Fruit fly (Drosophila melanogaster) S2 (cell line): ENCODE measurements around the gene TrpA1.

Experiments
- CG8478 ChIP-seq: fragments of >200 bp; optimal IDR thresholded peaks from 2 replicates; lab custom pipeline; 2018
- CTCF ChIP-seq, 2 experiments: fragments of >200 bp; optimal IDR thresholded peaks; 2 replicates each; lab custom pipeline; 2018

DNA sequence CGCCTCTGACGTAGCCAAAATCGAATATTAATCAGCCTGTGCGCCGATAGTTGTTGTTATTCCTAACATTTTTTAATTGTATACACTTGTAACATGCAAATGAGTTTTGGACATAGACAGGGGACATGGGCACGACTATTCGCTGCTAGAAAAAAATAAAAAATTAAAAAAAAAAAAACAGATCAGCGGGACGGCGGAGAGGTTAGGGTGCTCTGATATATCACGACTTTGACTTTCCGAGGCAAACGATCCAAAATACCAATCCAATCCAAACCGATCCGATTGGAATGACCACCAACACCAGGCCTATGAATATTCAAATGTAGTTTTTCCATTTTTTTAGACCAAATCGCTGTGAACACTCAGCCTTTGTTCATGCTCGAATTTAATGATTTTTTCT is 44.3 kb downstream of the TrpA1 start:
- TF ChIP-seq CG8478 (lab: Kevin White, UChicago) = no peak
- no peak for TF ChIP-seq CTCF (optimal IDR thresholded peaks at IDR 0.05; lab: Kevin White, UChicago)
